Worm (Caenorhabditis elegans) whole organism, L1 larva: ENCODE data around the gene T08D10.5.

Source experiments
- C04F5.9 ChIP-seq: sonication (generic microtip); optimal IDR thresholded peaks from 2 replicates; lab custom pipeline; 2016; ENCODE audit warnings: missing genetic modification characterization, missing compliant biosample characterization
- C34B4.2 ChIP-seq: sonication (generic microtip); optimal IDR thresholded peaks from 2 replicates; lab custom pipeline; 2017; ENCODE audit warnings: mild to moderate bottlenecking, missing genetic modification characterization, missing compliant biosample characterization
- F16B12.6 ChIP-seq: fragments of 150-350 bp; optimal IDR thresholded peaks from 2 replicates; lab custom pipeline; 2014; ENCODE audit warnings: missing biosample characterization, missing genetic modification characterization
- aha-1 ChIP-seq: fragments of 150-350 bp; optimal IDR thresholded peaks from 2 replicates; lab custom pipeline; 2014; ENCODE audit warnings: missing biosample characterization, missing genetic modification characterization
- aly-2 ChIP-seq: fragments of 150-350 bp; optimal IDR thresholded peaks from 2 replicates; lab custom pipeline; 2014; ENCODE audit warnings: missing biosample characterization, missing genetic modification characterization
- ceh-63 ChIP-seq: fragments of 200-800 bp; sonication (Bioruptor generic); optimal IDR thresholded peaks from 2 replicates; lab custom pipeline; 2018; ENCODE audit warnings: mild to moderate bottlenecking, missing genetic modification characterization, missing compliant biosample characterization
- ceh-90 ChIP-seq: sonication (generic microtip); optimal IDR thresholded peaks from 2 replicates; lab custom pipeline; 2016; ENCODE audit warnings: missing genetic modification characterization, missing compliant biosample characterization
- ces-1 ChIP-seq: fragments of 150-350 bp; optimal IDR thresholded peaks from 2 replicates; lab custom pipeline; 2014; ENCODE audit warnings: missing biosample characterization, missing genetic modification reagents, missing genetic modification characterization
- dpl-1 ChIP-seq, 3 experiments: fragments of 150-350 bp in 2 of 3; sonication (generic microtip) in 1 of 3; optimal IDR thresholded peaks; 2 replicates each; lab custom pipeline; 2014 to 2017; ENCODE audit warnings: missing biosample characterization in 3 of 3, missing genetic modification characterization in 3 of 3, missing genetic modification reagents in 3 of 3
- efl-3 ChIP-seq: fragments of 200-800 bp; sonication (Bioruptor generic); optimal IDR thresholded peaks from 2 replicates; lab custom pipeline; 2018; ENCODE audit warnings: mild to moderate bottlenecking, missing genetic modification characterization, missing compliant biosample characterization
- egl-27 ChIP-seq, 2 experiments: fragments of 150-350 bp in 1 of 2; sonication (generic microtip); optimal IDR thresholded peaks; 3 replicates each; lab custom pipeline; 2017 to 2018; ENCODE audit warnings: missing biosample characterization in 2 of 2, missing genetic modification characterization in 2 of 2, missing genetic modification reagents in 2 of 2
- elt-2 ChIP-seq: sonication (generic microtip); optimal IDR thresholded peaks from 2 replicates; lab custom pipeline; 2016; ENCODE audit warnings: missing genetic modification characterization, mild to moderate bottlenecking, inconsistent platforms, missing compliant biosample characterization, missing genetic modification reagents
- elt-3 ChIP-seq, 6 experiments: fragments of 150-350 bp in 1 of 6; sonication (generic microtip); optimal IDR thresholded peaks; 2 replicates each; lab custom pipeline; 2017 to 2018; ENCODE audit warnings: missing biosample characterization in 6 of 6, missing genetic modification characterization in 6 of 6, inconsistent platforms in 1 of 6
- ets-5 ChIP-seq: fragments of 200-800 bp; sonication (Bioruptor generic); IDR thresholded peaks from 2 replicates; pipeline ENCODE4 v1.3.6; 2022; ENCODE audit warnings: missing genetic modification characterization, missing compliant biosample characterization
- fkh-10 ChIP-seq: sonication (generic microtip); optimal IDR thresholded peaks from 2 replicates; lab custom pipeline; 2017; ENCODE audit warnings: missing biosample characterization, missing genetic modification reagents, missing genetic modification characterization
- fkh-4 ChIP-seq: sonication (generic microtip); optimal IDR thresholded peaks from 2 replicates; lab custom pipeline; 2016; ENCODE audit warnings: missing compliant biosample characterization, missing genetic modification characterization, borderline replicate concordance
- fkh-8 ChIP-seq: sonication (generic microtip); optimal IDR thresholded peaks from 2 replicates; lab custom pipeline; 2016; ENCODE audit warnings: mild to moderate bottlenecking, missing genetic modification characterization, missing compliant biosample characterization
- fos-1 ChIP-seq: fragments of 150-350 bp; optimal IDR thresholded peaks from 2 replicates; lab custom pipeline; 2014; ENCODE audit warnings: missing biosample characterization, missing genetic modification characterization
- hlh-4 ChIP-seq: sonication (generic microtip); optimal IDR thresholded peaks from 2 replicates; lab custom pipeline; 2016; ENCODE audit warnings: mild to moderate bottlenecking, missing genetic modification characterization, missing compliant biosample characterization
- hpl-2 ChIP-seq: fragments of 150-350 bp; optimal IDR thresholded peaks from 2 replicates; lab custom pipeline; 2014; ENCODE audit warnings: missing biosample characterization, missing genetic modification reagents, missing genetic modification characterization
- irx-1 ChIP-seq: sonication (generic microtip); optimal IDR thresholded peaks from 2 replicates; lab custom pipeline; 2016; ENCODE audit warnings: missing genetic modification characterization, missing compliant biosample characterization
- isw-1 ChIP-seq: fragments of 200-800 bp; sonication (Bioruptor generic); IDR thresholded peaks from 2 replicates; pipeline ENCODE4 v1.3.6; 2022; ENCODE audit warnings: missing genetic modification characterization, missing compliant biosample characterization
- jun-1 ChIP-seq: fragments of 150-350 bp; optimal IDR thresholded peaks from 2 replicates; lab custom pipeline; 2014; ENCODE audit warnings: missing biosample characterization, missing genetic modification reagents, missing genetic modification characterization
- lin-13 ChIP-seq: fragments of 150-350 bp; optimal IDR thresholded peaks from 2 replicates; lab custom pipeline; 2014; ENCODE audit warnings: missing biosample characterization, missing genetic modification reagents, missing genetic modification characterization
- lin-14 ChIP-seq: fragments of 200-800 bp; sonication (Bioruptor generic); optimal IDR thresholded peaks from 2 replicates; lab custom pipeline; 2018; ENCODE audit warnings: mild to moderate bottlenecking, missing genetic modification characterization, moderate library complexity, missing compliant biosample characterization
- lin-35 ChIP-seq, 2 experiments: fragments of 150-350 bp; optimal IDR thresholded peaks; 2 replicates each; lab custom pipeline; 2014; ENCODE audit warnings: missing biosample characterization in 2 of 2, missing genetic modification characterization in 2 of 2, missing genetic modification reagents in 2 of 2
- lin-39 ChIP-seq: fragments of 150-350 bp; optimal IDR thresholded peaks from 2 replicates; lab custom pipeline; 2014; ENCODE audit warnings: missing biosample characterization, missing genetic modification reagents, missing genetic modification characterization
- lir-3 ChIP-seq: sonication (generic microtip); optimal IDR thresholded peaks from 2 replicates; lab custom pipeline; 2016; ENCODE audit warnings: mild to moderate bottlenecking, missing genetic modification characterization, moderate library complexity, missing compliant biosample characterization; ENCODE audit not compliant: poor library complexity
- lsy-2 ChIP-seq, 2 experiments: fragments of 150-350 bp; optimal IDR thresholded peaks; 2 replicates each; lab custom pipeline; 2014; ENCODE audit warnings: missing biosample characterization in 2 of 2, missing genetic modification characterization in 2 of 2
- mab-9 ChIP-seq: fragments of 200-800 bp; sonication (Bioruptor generic); IDR thresholded peaks from 2 replicates; pipeline ENCODE4 v1.3.6; 2022; ENCODE audit warnings: missing genetic modification reagents, missing genetic modification characterization, missing compliant biosample characterization
- mdl-1 ChIP-seq, 2 experiments: fragments of 150-350 bp; optimal IDR thresholded peaks; 2 replicates each; lab custom pipeline; 2014 to 2017; ENCODE audit warnings: missing biosample characterization in 2 of 2, missing genetic modification characterization in 2 of 2, inconsistent platforms in 1 of 2
- mef-2 ChIP-seq: fragments of 150-350 bp; optimal IDR thresholded peaks from 2 replicates; lab custom pipeline; 2014; ENCODE audit warnings: missing biosample characterization, missing genetic modification characterization
- nhr-11 ChIP-seq: fragments of 150-350 bp; optimal IDR thresholded peaks from 2 replicates; lab custom pipeline; 2014; ENCODE audit warnings: missing biosample characterization, missing genetic modification characterization
- nhr-12 ChIP-seq: sonication (generic microtip); optimal IDR thresholded peaks from 2 replicates; lab custom pipeline; 2017; ENCODE audit warnings: missing biosample characterization, missing genetic modification characterization
- nhr-237 ChIP-seq: fragments of 150-350 bp; optimal IDR thresholded peaks from 2 replicates; lab custom pipeline; 2014; ENCODE audit warnings: missing biosample characterization, missing genetic modification characterization
- nhr-28 ChIP-seq: fragments of 150-350 bp; optimal IDR thresholded peaks from 2 replicates; lab custom pipeline; 2014; ENCODE audit warnings: missing biosample characterization, missing genetic modification characterization
- nhr-47 ChIP-seq: sonication (generic microtip); optimal IDR thresholded peaks from 2 replicates; lab custom pipeline; 2016; ENCODE audit warnings: mild to moderate bottlenecking, missing genetic modification characterization, moderate library complexity, missing compliant biosample characterization
- nhr-84 ChIP-seq: sonication (generic microtip); optimal IDR thresholded peaks from 2 replicates; lab custom pipeline; 2017; ENCODE audit warnings: missing biosample characterization, missing genetic modification characterization
- nhr-85 ChIP-seq: sonication (generic microtip); peaks from one replicate; lab custom pipeline; 2016; ENCODE audit warnings: missing genetic modification characterization, inconsistent platforms, missing compliant biosample characterization
- nhr-90 ChIP-seq: sonication (generic microtip); optimal IDR thresholded peaks from 2 replicates; lab custom pipeline; 2016; ENCODE audit warnings: mild to moderate bottlenecking, missing genetic modification characterization, missing compliant biosample characterization; ENCODE audit not compliant: poor library complexity
- pqm-1 ChIP-seq: sonication (generic microtip); optimal IDR thresholded peaks from 3 replicates; lab custom pipeline; 2017; ENCODE audit warnings: missing biosample characterization, missing genetic modification characterization
- rnt-1 ChIP-seq: sonication (generic microtip); optimal IDR thresholded peaks from 2 replicates; lab custom pipeline; 2016; ENCODE audit warnings: mild to moderate bottlenecking, missing genetic modification characterization, moderate library complexity, missing compliant biosample characterization
- snpc-4 ChIP-seq: fragments of 150-350 bp; optimal IDR thresholded peaks from 2 replicates; lab custom pipeline; 2014; ENCODE audit warnings: missing biosample characterization, missing genetic modification characterization
- sox-4 ChIP-seq: sonication (generic microtip); optimal IDR thresholded peaks from 2 replicates; lab custom pipeline; 2016; ENCODE audit warnings: missing genetic modification characterization, missing compliant biosample characterization
- swsn-7 ChIP-seq: sonication (generic microtip); optimal IDR thresholded peaks from 2 replicates; lab custom pipeline; 2016; ENCODE audit warnings: missing genetic modification characterization, missing compliant biosample characterization
- tbx-2 ChIP-seq: sonication (generic microtip); optimal IDR thresholded peaks from 2 replicates; lab custom pipeline; 2016; ENCODE audit warnings: missing genetic modification characterization, missing compliant biosample characterization
- unc-62 ChIP-seq: fragments of 150-350 bp; optimal IDR thresholded peaks from 2 replicates; lab custom pipeline; 2014; ENCODE audit warnings: missing biosample characterization, missing genetic modification reagents, missing genetic modification characterization
- unc-86 ChIP-seq: sonication (generic microtip); optimal IDR thresholded peaks from 2 replicates; lab custom pipeline; 2016; ENCODE audit warnings: missing genetic modification characterization, missing compliant biosample characterization
- unc-98 ChIP-seq: fragments of 200-800 bp; sonication (Bioruptor generic); IDR thresholded peaks from 2 replicates; pipeline ENCODE4 v1.3.6; 2022; ENCODE audit warnings: missing genetic modification characterization, missing compliant biosample characterization
- xbp-1 ChIP-seq: sonication (generic microtip); optimal IDR thresholded peaks from 2 replicates; lab custom pipeline; 2016; ENCODE audit warnings: missing genetic modification characterization, missing compliant biosample characterization
- zag-1 ChIP-seq: fragments of 150-350 bp; optimal IDR thresholded peaks from 2 replicates; lab custom pipeline; 2014; ENCODE audit warnings: missing biosample characterization, missing genetic modification characterization
- ztf-11 ChIP-seq, 2 experiments: sonication (generic microtip); optimal IDR thresholded peaks; 2 replicates each; lab custom pipeline; 2016 to 2017; ENCODE audit warnings: missing genetic modification characterization in 2 of 2, missing biosample characterization in 1 of 2, missing compliant biosample characterization in 1 of 2
- ztf-4 ChIP-seq: fragments of 150-350 bp; optimal IDR thresholded peaks from 2 replicates; lab custom pipeline; 2014; ENCODE audit warnings: missing biosample characterization, missing genetic modification characterization

Gene T08D10.5

ce11 chrX:11946788-11947463 is 10.4 kb upstream of the T08D10.5 start, which contains the start of gene nfya-1:
Gene nfya-1, minus strand, starts transcription at chrX:11946838.
- TF ChIP-seq irx-1 (tag; lab: Kevin White, UChicago), result no peak
- TF ChIP-seq fkh-4, result no peak
- TF ChIP-seq fos-1 (tag; lab: Kevin White, UChicago), result no peak
- TF ChIP-seq aly-2 (tag; lab: Kevin White, UChicago), result no peak
- TF ChIP-seq nhr-12 (tag; lab: Kevin White, UChicago), result no peak
- TF ChIP-seq nhr-85 (tag; lab: Kevin White, UChicago), result no peak
- TF ChIP-seq jun-1 (tag; lab: Kevin White, UChicago), result no peak
- no peak for TF ChIP-seq pqm-1 (tag; lab: Kevin White, UChicago)
- no peak for TF ChIP-seq lin-39 (tag; lab: Kevin White, UChicago)
- TF ChIP-seq ztf-11 (tag; optimal IDR thresholded peaks at IDR 0.05; lab: Kevin White, UChicago), result no peak
- peak; percentile 62 for TF ChIP-seq nhr-47 (tag; lab: Kevin White, UChicago)
- TF ChIP-seq rnt-1 (tag; lab: Kevin White, UChicago), result peak; percentile 64
- TF ChIP-seq fkh-8 (tag; lab: Kevin White, UChicago), result no peak
- no peak for TF ChIP-seq nhr-28
- TF ChIP-seq mdl-1 (tag; optimal IDR thresholded peaks at IDR 0.05; lab: Kevin White, UChicago), result peak in 1 of 2 experiments; percentile 35
- TF ChIP-seq hpl-2 (GFP tag; lab: Kevin White, UChicago), result no peak
- peak in 1 of 6 experiments; percentile 64 for TF ChIP-seq elt-3 (tag; optimal IDR thresholded peaks at IDR 0.05; lab: Kevin White, UChicago)
- no peak for TF ChIP-seq ceh-63 (GFP tag; lab: Kevin White, UChicago)
- no peak for TF ChIP-seq nhr-237 (tag; lab: Kevin White, UChicago)
- TF ChIP-seq efl-3 (GFP tag; lab: Kevin White, UChicago), result no peak
- no peak for TF ChIP-seq mef-2
- TF ChIP-seq unc-98 (GFP tag; lab: Robert Waterston, UW), result no peak
- TF ChIP-seq lin-13 (GFP tag; lab: Kevin White, UChicago), result no peak
- TF ChIP-seq isw-1 (GFP tag; lab: Robert Waterston, UW), result no peak
- TF ChIP-seq lir-3 (tag; lab: Kevin White, UChicago), result no peak
- no peak for TF ChIP-seq nhr-11 (tag; lab: Kevin White, UChicago)
- peak; percentile 37 for TF ChIP-seq nhr-90
- no peak for TF ChIP-seq C34B4.2 (tag; lab: Kevin White, UChicago)
- TF ChIP-seq lin-14 (GFP tag; lab: Kevin White, UChicago), result peak; percentile 75
- no peak for TF ChIP-seq elt-2 (tag; lab: Kevin White, UChicago)
- no peak for TF ChIP-seq ztf-4
- TF ChIP-seq swsn-7, result peak; percentile 43
- peak; percentile 91 for TF ChIP-seq F16B12.6 (tag; lab: Kevin White, UChicago)
- peak; percentile 9 for TF ChIP-seq tbx-2 (tag; lab: Kevin White, UChicago)
- TF ChIP-seq unc-62 (GFP tag; lab: Kevin White, UChicago), result no peak
- no peak for TF ChIP-seq zag-1 (tag; lab: Kevin White, UChicago)
- TF ChIP-seq nhr-84 (tag; lab: Kevin White, UChicago), result no peak
- TF ChIP-seq xbp-1 (tag; lab: Kevin White, UChicago), result peak; percentile 32
- no peak for TF ChIP-seq aha-1 (tag; lab: Kevin White, UChicago)
- no peak for TF ChIP-seq ceh-90 (tag; lab: Kevin White, UChicago)
- TF ChIP-seq hlh-4 (tag; lab: Kevin White, UChicago), result no peak
- TF ChIP-seq lsy-2 (tag; optimal IDR thresholded peaks at IDR 0.05; lab: Kevin White, UChicago), result peak; percentile 33 to 68
- TF ChIP-seq mab-9 (GFP tag; lab: Robert Waterston, UW), result no peak
- TF ChIP-seq snpc-4 (tag; lab: Kevin White, UChicago), result no peak
- TF ChIP-seq lin-35 (GFP tag; optimal IDR thresholded peaks at IDR 0.05; lab: Kevin White, UChicago), result peak; percentile 45 to 77
- no peak for TF ChIP-seq C04F5.9 (tag; lab: Kevin White, UChicago)
- peak; percentile 33 for TF ChIP-seq unc-86 (tag; lab: Kevin White, UChicago)
- TF ChIP-seq ces-1 (GFP tag; lab: Kevin White, UChicago), result no peak
- TF ChIP-seq dpl-1 (GFP tag; optimal IDR thresholded peaks at IDR 0.05; lab: Kevin White, UChicago), result peak in 2 of 3 experiments; percentile 9 to 31
- TF ChIP-seq ets-5, result no peak
- no peak for TF ChIP-seq egl-27 (tag; optimal IDR thresholded peaks at IDR 0.05; lab: Kevin White, UChicago)
- TF ChIP-seq fkh-10 (GFP tag; lab: Kevin White, UChicago), result no peak
- no peak for TF ChIP-seq sox-4 (tag; lab: Kevin White, UChicago)
